Worm (Caenorhabditis elegans) whole organism, L4/young adult: Measurements from ENCODE around the gene nlp-63.

ENCODE experiments used
- W03F9.2 ChIP-seq: fragments of 150-350 bp; optimal IDR thresholded peaks from 2 replicates; lab custom pipeline; 2014; ENCODE audit warnings: missing biosample characterization, missing genetic modification characterization
- dao-5 ChIP-seq: sonication (generic microtip); optimal IDR thresholded peaks from 2 replicates; lab custom pipeline; 2016; ENCODE audit warnings: missing genotype, missing genetic modification characterization, moderate library complexity, missing compliant biosample characterization
- him-1 ChIP-seq: sonication (generic microtip); optimal IDR thresholded peaks from 2 replicates; lab custom pipeline; 2016; ENCODE audit warnings: missing genotype, missing genetic modification reagents, missing genetic modification characterization, missing compliant biosample characterization

ce11 chrII:10194605-10195004 is 39.4 kb downstream of the nlp-63 start, which contains the start of gene srb-6:
- TF ChIP-seq dao-5 (tag; lab: Kevin White, UChicago) (no peak), W03F9.2 (tag; lab: Kevin White, UChicago) (no peak), him-1 (tag; lab: Kevin White, UChicago) (no peak)
